Fruit fly (Drosophila melanogaster): ENCODE data around the gene CG12219.

The CG12219 gene

dm6 chrX:6330369-6330949 is 29.4 kb upstream of the CG12219 start, which contains the start of gene CG42240 (continued):
- TF ChIP-seq CG1647 (GFP tag; optimal IDR thresholded peaks at IDR 0.05) (peak; percentile 70), CG3163 (GFP tag; optimal IDR thresholded peaks at IDR 0.05) (peak; percentile 1), CG11723 (GFP tag; optimal IDR thresholded peaks at IDR 0.05) (peak; percentile 88), Ets65A (GFP tag) (peak; percentile 92), phol (tag; optimal IDR thresholded peaks at IDR 0.05) (peak; percentile 95), CG14965 (GFP tag; optimal IDR thresholded peaks at IDR 0.05; ENCODE audit: borderline replicate concordance) (no peak), CG9727 (GFP tag; optimal IDR thresholded peaks at IDR 0.05) (peak; percentile 91), Hr39 (optimal IDR thresholded peaks at IDR 0.05) (no peak), Eip74EF (GFP tag; optimal IDR thresholded peaks at IDR 0.05) (peak in 1 of 2 experiments; percentile 95), CG11247 (GFP tag; IDR thresholded peaks at IDR 0.05) (peak; percentile 45; the same call in 1 of the 2 replicates), Elba2 (GFP tag; optimal IDR thresholded peaks at IDR 0.05) (no peak), Fer2 (tag; optimal IDR thresholded peaks at IDR 0.05) (peak; percentile 77), CG17328 (GFP tag; IDR thresholded peaks at IDR 0.05) (peak; percentile 51; the same call in 1 of the 2 replicates), CG14050 (GFP tag; IDR thresholded peaks at IDR 0.05) (peak; percentile 58), H2.0 (GFP tag; IDR thresholded peaks at IDR 0.05) (peak; percentile 60), eyg (GFP tag; optimal IDR thresholded peaks at IDR 0.05) (peak; percentile 52), BtbVII (GFP tag; optimal IDR thresholded peaks at IDR 0.05) (peak; percentile 91), Gsc (GFP tag; IDR thresholded peaks at IDR 0.05) (peak; percentile 29; the same call in 1 of the 2 replicates), CG33557 (GFP tag; optimal IDR thresholded peaks at IDR 0.05) (peak; percentile 71), gce (GFP tag; IDR thresholded peaks at IDR 0.05) (0 out of 3 replicates have a peak, but pooled peaks have one; percentile 10), crc (GFP tag; optimal IDR thresholded peaks at IDR 0.05) (peak; percentile 41), sens (GFP tag) (peak; percentile 99), ttk (GFP tag; IDR thresholded peaks at IDR 0.05) (peak; percentile 77), CG8281 (tag; optimal IDR thresholded peaks at IDR 0.05) (peak; percentile 76), org-1 (GFP tag; optimal IDR thresholded peaks at IDR 0.05) (peak; percentile 92), jing (GFP tag; optimal IDR thresholded peaks at IDR 0.05) (peak; percentile 79), hkb (optimal IDR thresholded peaks at IDR 0.05) (no peak), hkb (GFP tag; IDR thresholded peaks at IDR 0.05) (peak; percentile 91), CG6791 (GFP tag; IDR thresholded peaks at IDR 0.05; ENCODE audit: partially characterized antibody) (no peak), CG12071 (GFP tag; optimal IDR thresholded peaks at IDR 0.05) (peak; percentile 78), salm (tag; optimal IDR thresholded peaks at IDR 0.05) (peak; percentile 83), CG9609 (GFP tag; optimal IDR thresholded peaks at IDR 0.05) (peak; percentile 57), abd-A (tag; optimal IDR thresholded peaks at IDR 0.05) (peak; percentile 57), bsh (GFP tag; optimal IDR thresholded peaks at IDR 0.05) (peak; percentile 87 to 91), NFAT (GFP tag; IDR thresholded peaks at IDR 0.05) (peak; percentile 40; the same call in 1 of the 2 replicates), h (optimal IDR thresholded peaks at IDR 0.05) (no peak), hb (GFP tag; IDR thresholded peaks at IDR 0.05; ENCODE audit: partially characterized antibody) (no peak), gcm2 (GFP tag; optimal IDR thresholded peaks at IDR 0.05) (peak; percentile 45), dm (GFP tag; optimal IDR thresholded peaks at IDR 0.05) (peak; percentile 50), lab (GFP tag; optimal IDR thresholded peaks at IDR 0.05) (peak; percentile 89), toy (GFP tag; IDR thresholded peaks at IDR 0.05) (0 out of 2 replicates have a peak, but pooled peaks have one; percentile 8), insv (GFP tag; optimal IDR thresholded peaks at IDR 0.05) (peak in 1 of 2 experiments; percentile 64), slou (GFP tag; optimal IDR thresholded peaks at IDR 0.05) (peak; percentile 61), CG15514 (GFP tag; optimal IDR thresholded peaks at IDR 0.05) (peak; percentile 75), CG12659 (GFP tag; optimal IDR thresholded peaks at IDR 0.05) (peak; percentile 96), Mad (GFP tag; optimal IDR thresholded peaks at IDR 0.05) (peak; percentile 61), fd3F (GFP tag; optimal IDR thresholded peaks at IDR 0.05) (peak; percentile 78), zen (tag; optimal IDR thresholded peaks at IDR 0.05) (peak; percentile 79), ind (GFP tag; optimal IDR thresholded peaks at IDR 0.05) (peak; percentile 89), NC2β (GFP tag; optimal IDR thresholded peaks at IDR 0.05) (peak; percentile 71)
